Worm (Caenorhabditis elegans): ENCODE data around the gene R11G10.4.

The R11G10.4 gene

DNA sequence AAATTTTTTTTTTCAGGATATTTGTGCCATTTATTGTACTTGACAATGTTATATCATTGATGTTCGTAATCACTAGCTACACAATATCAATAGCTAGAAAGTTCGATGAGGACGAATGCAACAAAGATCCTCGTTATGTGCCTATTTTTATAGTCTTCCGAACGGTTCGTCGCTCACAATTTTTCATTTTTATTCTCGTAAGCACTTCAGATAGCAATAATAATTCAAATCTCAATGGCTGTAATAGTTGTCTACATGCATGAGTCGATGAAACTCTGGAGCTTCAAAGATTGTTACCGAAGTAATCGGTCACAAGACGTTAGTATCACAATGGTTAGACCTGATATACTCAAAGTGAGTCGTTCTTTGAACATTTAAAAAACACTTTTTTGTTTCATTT is 22.7 kb downstream of the R11G10.4 start:
- TF ChIP-seq ceh-63 (GFP tag; optimal IDR thresholded peaks at IDR 0.05) (no peak), nhr-90 (tag; optimal IDR thresholded peaks at IDR 0.05; ENCODE audit: poor library complexity) (peak; percentile 4), elt-2 (tag; optimal IDR thresholded peaks at IDR 0.05) (peak; percentile 45), lin-14 (GFP tag; optimal IDR thresholded peaks at IDR 0.05) (no peak), lin-35 (GFP tag; optimal IDR thresholded peaks at IDR 0.05) (peak in 1 of 2 experiments; percentile 42), ama-1 (optimal IDR thresholded peaks at IDR 0.05) (peak; percentile 54), lin-15B (tag; optimal IDR thresholded peaks at IDR 0.05) (no peak)

DNA sequence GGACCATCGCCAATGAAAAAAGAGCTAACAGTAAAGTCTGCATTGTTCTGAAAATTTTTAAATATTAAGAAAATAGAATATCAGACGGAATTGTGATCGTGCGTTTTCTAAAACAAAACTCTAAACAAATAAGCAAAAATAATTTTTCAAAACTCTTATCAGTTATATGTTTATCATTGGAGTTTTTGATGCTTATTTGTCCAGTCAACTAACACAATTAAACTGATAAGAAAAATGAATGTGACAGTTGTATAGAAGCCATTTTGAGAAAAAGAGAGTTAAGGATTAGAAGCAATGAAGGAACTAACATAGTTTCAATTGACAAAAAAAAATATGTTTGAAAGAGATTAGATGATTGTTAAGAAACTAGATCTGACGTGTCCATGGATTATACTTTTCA is 24.3 kb downstream of the R11G10.4 start, which contains the start of gene ttr-44:
Gene ttr-44 (minus strand): TSS at position 47 of the 400 bp plus-strand sequence.
- TF ChIP-seq lin-14 (GFP tag; optimal IDR thresholded peaks at IDR 0.05) (no peak), nhr-11 (tag; optimal IDR thresholded peaks at IDR 0.05) (no peak), tlp-1 (tag; optimal IDR thresholded peaks at IDR 0.05) (peak; percentile 34), C34B4.2 (tag; optimal IDR thresholded peaks at IDR 0.05) (no peak), lin-39 (tag; optimal IDR thresholded peaks at IDR 0.05) (no peak), elt-2 (tag; optimal IDR thresholded peaks at IDR 0.05) (peak; percentile 77), ceh-8 (GFP tag; optimal IDR thresholded peaks at IDR 0.05) (no peak), skn-1 (tag; optimal IDR thresholded peaks at IDR 0.05) (no peak), ceh-63 (GFP tag; optimal IDR thresholded peaks at IDR 0.05) (no peak), snu-23 (GFP tag; optimal IDR thresholded peaks at IDR 0.05) (no peak), F16B12.6 (tag; optimal IDR thresholded peaks at IDR 0.05) (no peak), sptf-1 (tag; optimal IDR thresholded peaks at IDR 0.05) (no peak), efl-1 (optimal IDR thresholded peaks at IDR 0.05) (no peak), efl-1 (GFP tag; optimal IDR thresholded peaks at IDR 0.05 in 1 of 2) (no peak), xbp-1 (tag; optimal IDR thresholded peaks at IDR 0.05) (no peak), nhr-28 (tag; optimal IDR thresholded peaks at IDR 0.05) (no peak), nhr-237 (tag; optimal IDR thresholded peaks at IDR 0.05) (no peak), lin-35 (GFP tag; optimal IDR thresholded peaks at IDR 0.05) (peak in 1 of 2 experiments; percentile 5)

DNA sequence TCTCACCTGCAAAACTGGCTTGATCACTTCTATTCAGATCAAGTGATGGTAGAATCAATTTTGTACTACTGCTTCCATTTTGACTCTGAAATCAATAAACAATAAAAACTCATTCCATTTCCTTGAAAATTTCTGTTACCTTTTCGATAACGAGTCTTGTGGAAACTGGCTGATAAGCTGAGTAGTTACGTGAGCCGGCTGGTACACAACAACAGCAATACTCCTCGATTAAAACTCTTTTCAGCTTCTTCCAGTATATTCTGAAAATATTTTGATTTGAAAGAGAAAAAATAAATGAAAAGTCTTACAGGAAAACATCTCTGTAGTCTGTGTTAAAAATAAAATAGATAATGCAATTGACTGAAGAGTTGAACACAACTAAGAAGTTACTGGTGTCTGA is 26.0 kb downstream of the R11G10.4 start:
- TF ChIP-seq F16B12.6 (tag; optimal IDR thresholded peaks at IDR 0.05) (no peak), C16A3.4 (tag; optimal IDR thresholded peaks at IDR 0.05) (no peak), efl-3 (GFP tag; optimal IDR thresholded peaks at IDR 0.05) (no peak), alr-1 (tag; optimal IDR thresholded peaks at IDR 0.05; ENCODE audit: borderline replicate concordance) (no peak), efl-1 (optimal IDR thresholded peaks at IDR 0.05) (no peak), efl-1 (GFP tag; optimal IDR thresholded peaks at IDR 0.05 in 1 of 2) (no peak), pqm-1 (tag; optimal IDR thresholded peaks at IDR 0.05) (no peak), fkh-10 (GFP tag; optimal IDR thresholded peaks at IDR 0.05) (no peak), elt-3 (tag; optimal IDR thresholded peaks at IDR 0.05) (no peak), sptf-1 (tag; optimal IDR thresholded peaks at IDR 0.05) (no peak), mdl-1 (tag; optimal IDR thresholded peaks at IDR 0.05) (no peak), mab-9 (GFP tag; IDR thresholded peaks at IDR 0.05) (no peak), pax-3 (tag; optimal IDR thresholded peaks at IDR 0.05) (no peak), C34B4.2 (tag; optimal IDR thresholded peaks at IDR 0.05) (no peak), snpc-4 (tag; optimal IDR thresholded peaks at IDR 0.05) (no peak), fkh-4 (tag; optimal IDR thresholded peaks at IDR 0.05; ENCODE audit: borderline replicate concordance) (no peak), unc-130 (tag; optimal IDR thresholded peaks at IDR 0.05) (no peak)

DNA sequence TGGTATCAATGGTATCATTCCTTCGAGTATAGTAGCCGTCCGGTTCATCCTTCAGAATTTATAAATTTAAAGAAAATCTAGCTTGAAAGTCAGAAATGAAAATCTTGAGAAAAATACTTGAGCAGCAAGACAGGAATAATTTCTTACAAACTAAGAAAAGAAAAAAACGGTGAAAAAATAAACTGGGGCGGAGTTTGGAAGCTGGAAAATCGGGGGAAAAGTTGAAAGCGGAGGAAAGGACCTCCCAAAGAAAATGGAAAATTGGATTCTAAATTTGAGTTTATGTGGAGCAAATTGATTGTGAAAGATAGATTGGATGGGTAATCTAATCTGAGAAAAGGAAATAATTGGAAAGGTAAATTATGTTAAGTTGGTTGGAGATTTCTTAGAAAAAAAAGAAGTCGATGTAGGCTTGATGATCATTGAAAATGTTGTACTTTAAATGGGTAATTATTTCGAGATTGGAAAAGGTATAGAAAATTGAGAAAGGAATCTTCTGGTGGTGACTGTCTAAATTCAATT is 29.7 kb downstream of the R11G10.4 start, which contains the start of gene frpr-5:
Gene frpr-5 (minus strand): TSS at position 51 of the 522 bp plus-strand sequence.
- TF ChIP-seq lin-14 (GFP tag; optimal IDR thresholded peaks at IDR 0.05): peak; percentile 16
- no peak for TF ChIP-seq zip-4 (GFP tag; optimal IDR thresholded peaks at IDR 0.05)
- no peak for TF ChIP-seq efl-1 (optimal IDR thresholded peaks at IDR 0.05)
- no peak for TF ChIP-seq efl-1 (GFP tag; optimal IDR thresholded peaks at IDR 0.05 in 1 of 2)
- no peak for TF ChIP-seq xbp-1 (tag; optimal IDR thresholded peaks at IDR 0.05)
- TF ChIP-seq sup-37 (GFP tag; optimal IDR thresholded peaks at IDR 0.05): no peak
- TF ChIP-seq sox-4 (tag; optimal IDR thresholded peaks at IDR 0.05): no peak
- no peak for TF ChIP-seq C04F5.9 (tag; optimal IDR thresholded peaks at IDR 0.05)
- TF ChIP-seq tbx-2 (tag; optimal IDR thresholded peaks at IDR 0.05): peak; percentile 59
- no peak for TF ChIP-seq aly-2 (tag; optimal IDR thresholded peaks at IDR 0.05)
- no peak for TF ChIP-seq nhr-11 (tag; optimal IDR thresholded peaks at IDR 0.05)
- TF ChIP-seq skn-1 (tag; optimal IDR thresholded peaks at IDR 0.05): no peak
